Worm (Caenorhabditis elegans) whole organism, L2 larva: ENCODE results near the gene C16D9.5.

Experiments
- C34F6.9 ChIP-seq: fragments of 150-350 bp; optimal IDR thresholded peaks from 2 replicates; lab custom pipeline; 2014; ENCODE audit warnings: missing biosample characterization, missing genetic modification characterization
- ZK546.5 ChIP-seq: sonication (generic microtip); optimal IDR thresholded peaks from 2 replicates; lab custom pipeline; 2017; ENCODE audit warnings: missing biosample characterization, missing genetic modification characterization
- alr-1 ChIP-seq: fragments of 150-350 bp; optimal IDR thresholded peaks from 2 replicates; lab custom pipeline; 2014; ENCODE audit warnings: missing biosample characterization, missing genetic modification characterization
- blmp-1 ChIP-seq: sonication (generic microtip); optimal IDR thresholded peaks from 2 replicates; lab custom pipeline; 2017; ENCODE audit warnings: missing genetic modification characterization, mild to moderate bottlenecking, missing compliant biosample characterization, antibody characterized with exemption, moderate library complexity; ENCODE audit not compliant: insufficient read depth
- ceh-16 ChIP-seq: fragments of 150-350 bp; optimal IDR thresholded peaks from 2 replicates; lab custom pipeline; 2014; ENCODE audit warnings: missing biosample characterization, missing genetic modification characterization
- crh-2 ChIP-seq: sonication (generic microtip); optimal IDR thresholded peaks from 2 replicates; lab custom pipeline; 2017; ENCODE audit warnings: missing biosample characterization, missing genetic modification characterization
- egl-27 ChIP-seq: sonication (generic microtip); optimal IDR thresholded peaks from 3 replicates; lab custom pipeline; 2017; ENCODE audit warnings: missing biosample characterization, missing genetic modification reagents, missing genetic modification characterization
- lin-11 ChIP-seq: fragments of 150-350 bp; sonication (generic microtip); optimal IDR thresholded peaks from 2 replicates; lab custom pipeline; 2014; ENCODE audit warnings: missing biosample characterization, missing genetic modification characterization, inconsistent platforms, mixed read lengths
- nhr-6 ChIP-seq: fragments of 150-350 bp; optimal IDR thresholded peaks from 2 replicates; lab custom pipeline; 2014; ENCODE audit warnings: missing biosample characterization, missing genetic modification characterization
- nhr-77 ChIP-seq: fragments of 150-350 bp; optimal IDR thresholded peaks from 2 replicates; lab custom pipeline; 2014; ENCODE audit warnings: missing biosample characterization, missing genetic modification characterization
- unc-62 ChIP-seq: fragments of 150-350 bp; optimal IDR thresholded peaks from 2 replicates; lab custom pipeline; 2014; ENCODE audit warnings: missing biosample characterization, missing genetic modification reagents, missing genetic modification characterization
- zag-1 ChIP-seq: fragments of 150-350 bp; optimal IDR thresholded peaks from 2 replicates; lab custom pipeline; 2014; ENCODE audit warnings: missing biosample characterization, missing genetic modification characterization
- ztf-11 ChIP-seq: sonication (generic microtip); optimal IDR thresholded peaks from 2 replicates; lab custom pipeline; 2017; ENCODE audit warnings: missing biosample characterization, missing genetic modification characterization

DNA sequence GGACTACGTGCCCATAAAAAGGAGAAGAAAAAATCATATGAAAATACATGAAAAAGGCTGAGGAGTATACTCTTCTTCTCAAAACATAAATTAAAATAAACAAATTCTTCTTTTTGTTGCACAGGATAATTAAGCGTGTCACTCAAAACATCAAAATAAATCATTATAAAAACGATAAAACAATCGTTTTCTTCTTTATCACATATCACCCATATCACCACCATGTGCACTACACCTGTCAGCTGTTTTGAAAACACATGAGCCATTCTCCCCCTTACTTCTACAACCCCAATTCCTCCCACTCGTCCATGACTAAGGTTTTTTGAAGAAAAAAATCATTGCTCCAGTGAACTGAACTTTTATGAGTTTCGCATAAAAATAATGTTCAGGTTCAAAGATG lies 7.2 kb upstream of the C16D9.5 start:
- TF ChIP-seq egl-27, result no peak
- no peak for TF ChIP-seq lin-11 (tag; lab: Kevin White, UChicago)
- TF ChIP-seq zag-1 (tag; lab: Kevin White, UChicago), result no peak
- no peak for TF ChIP-seq unc-62 (GFP tag; lab: Kevin White, UChicago)
- no peak for TF ChIP-seq ZK546.5 (tag; lab: Kevin White, UChicago)
- no peak for TF ChIP-seq nhr-6 (tag; lab: Kevin White, UChicago)
- no peak for TF ChIP-seq ceh-16
- no peak for TF ChIP-seq C34F6.9 (tag; lab: Kevin White, UChicago)
- no peak for TF ChIP-seq crh-2 (tag; lab: Kevin White, UChicago)
- no peak for TF ChIP-seq blmp-1 (tag; lab: Kevin White, UChicago)
- TF ChIP-seq ztf-11 (tag; lab: Kevin White, UChicago), result no peak
- no peak for TF ChIP-seq alr-1 (tag; lab: Kevin White, UChicago)
- TF ChIP-seq nhr-77 (tag; lab: Kevin White, UChicago), result no peak
